Worm (Caenorhabditis elegans) whole organism, L2 larva: Measurements from ENCODE around the gene ddn-1.

Source experiments
- F13H6.1 ChIP-seq: sonication (generic microtip); optimal IDR thresholded peaks from 2 replicates; lab custom pipeline; 2016; ENCODE audit warnings: missing genetic modification characterization, missing compliant biosample characterization
- R02D3.7 ChIP-seq: fragments of 150-350 bp; optimal IDR thresholded peaks from 2 replicates; lab custom pipeline; 2014; ENCODE audit warnings: missing biosample characterization, missing genetic modification characterization
- Y55F3AM.14 ChIP-seq: fragments of 200-800 bp; sonication (Bioruptor generic); optimal IDR thresholded peaks from 2 replicates; lab custom pipeline; 2018; ENCODE audit warnings: mild to moderate bottlenecking, missing genetic modification characterization, missing compliant biosample characterization
- ZK546.5 ChIP-seq: sonication (generic microtip); optimal IDR thresholded peaks from 2 replicates; lab custom pipeline; 2017; ENCODE audit warnings: missing biosample characterization, missing genetic modification characterization
- ama-1 ChIP-seq: fragments of 150-350 bp; optimal IDR thresholded peaks from 2 replicates; lab custom pipeline; 2018; ENCODE audit warnings: inconsistent platforms
- blmp-1 ChIP-seq: sonication (generic microtip); optimal IDR thresholded peaks from 2 replicates; lab custom pipeline; 2017; ENCODE audit warnings: missing genetic modification characterization, mild to moderate bottlenecking, missing compliant biosample characterization, antibody characterized with exemption, moderate library complexity; ENCODE audit not compliant: insufficient read depth
- ceh-16 ChIP-seq: fragments of 150-350 bp; optimal IDR thresholded peaks from 2 replicates; lab custom pipeline; 2014; ENCODE audit warnings: missing biosample characterization, missing genetic modification characterization
- ceh-82 ChIP-seq: fragments of 150-350 bp; optimal IDR thresholded peaks from 2 replicates; lab custom pipeline; 2014; ENCODE audit warnings: missing biosample characterization, missing genetic modification characterization
- dmd-4 ChIP-seq: sonication (generic microtip); optimal IDR thresholded peaks from 2 replicates; lab custom pipeline; 2017; ENCODE audit warnings: missing biosample characterization, missing genetic modification characterization
- elt-1 ChIP-seq: fragments of 150-350 bp; optimal IDR thresholded peaks from 2 replicates; lab custom pipeline; 2014; ENCODE audit warnings: missing biosample characterization, missing genetic modification characterization
- elt-3 ChIP-seq: sonication (generic microtip); optimal IDR thresholded peaks from 2 replicates; lab custom pipeline; 2017; ENCODE audit warnings: missing biosample characterization, missing genetic modification characterization
- fos-1 ChIP-seq: fragments of 150-350 bp; optimal IDR thresholded peaks from 2 replicates; lab custom pipeline; 2014; ENCODE audit warnings: missing biosample characterization, missing genetic modification characterization
- gmeb-1 ChIP-seq: fragments of 150-350 bp; optimal IDR thresholded peaks from 2 replicates; lab custom pipeline; 2014; ENCODE audit warnings: missing biosample characterization, missing genetic modification characterization
- lin-13 ChIP-seq: fragments of 150-350 bp; optimal IDR thresholded peaks from 2 replicates; lab custom pipeline; 2014; ENCODE audit warnings: missing biosample characterization, missing genetic modification reagents, missing genetic modification characterization
- mab-5 ChIP-seq: fragments of 150-350 bp; optimal IDR thresholded peaks from 2 replicates; lab custom pipeline; 2014; ENCODE audit warnings: missing biosample characterization, missing genetic modification characterization
- mbf-1 ChIP-seq: sonication (generic microtip); optimal IDR thresholded peaks from 2 replicates; lab custom pipeline; 2017; ENCODE audit warnings: missing biosample characterization, missing genetic modification characterization
- mdl-1 ChIP-seq, 2 experiments: fragments of 150-350 bp in 1 of 2; sonication (generic microtip) in 1 of 2; optimal IDR thresholded peaks; 2 replicates each; lab custom pipeline; 2017; ENCODE audit warnings: missing biosample characterization in 2 of 2, missing genetic modification characterization in 2 of 2
- nhr-10 ChIP-seq: sonication (generic microtip); optimal IDR thresholded peaks from 2 replicates; lab custom pipeline; 2017; ENCODE audit warnings: missing biosample characterization, missing genetic modification characterization
- nhr-12 ChIP-seq: fragments of 150-350 bp; optimal IDR thresholded peaks from 2 replicates; lab custom pipeline; 2014; ENCODE audit warnings: missing biosample characterization, missing genetic modification characterization
- nhr-129 ChIP-seq: fragments of 150-350 bp; optimal IDR thresholded peaks from 2 replicates; lab custom pipeline; 2014; ENCODE audit warnings: missing biosample characterization, missing genetic modification characterization
- nhr-237 ChIP-seq: fragments of 150-350 bp; optimal IDR thresholded peaks from 2 replicates; lab custom pipeline; 2014; ENCODE audit warnings: missing biosample characterization, missing genetic modification characterization
- nhr-25 ChIP-seq: fragments of 150-350 bp; sonication (generic microtip); optimal IDR thresholded peaks from 3 replicates; lab custom pipeline; 2014; ENCODE audit warnings: missing biosample characterization, missing genetic modification characterization
- nhr-6 ChIP-seq: fragments of 150-350 bp; optimal IDR thresholded peaks from 2 replicates; lab custom pipeline; 2014; ENCODE audit warnings: missing biosample characterization, missing genetic modification characterization
- nhr-77 ChIP-seq: fragments of 150-350 bp; optimal IDR thresholded peaks from 2 replicates; lab custom pipeline; 2014; ENCODE audit warnings: missing biosample characterization, missing genetic modification characterization
- peb-1 ChIP-seq: fragments of 150-350 bp; optimal IDR thresholded peaks from 2 replicates; lab custom pipeline; 2014; ENCODE audit warnings: missing biosample characterization, missing genetic modification characterization
- skn-1 ChIP-seq: sonication (generic microtip); optimal IDR thresholded peaks from 2 replicates; lab custom pipeline; 2017; ENCODE audit warnings: missing biosample characterization, missing genetic modification characterization
- sma-3 ChIP-seq: sonication (generic microtip); optimal IDR thresholded peaks from 2 replicates; lab custom pipeline; 2016; ENCODE audit warnings: missing genetic modification reagents, missing genetic modification characterization, missing compliant biosample characterization
- sma-9 ChIP-seq, 2 experiments: fragments of 150-350 bp in 1 of 2; sonication (generic microtip) in 1 of 2; optimal IDR thresholded peaks; 2 replicates each; lab custom pipeline; 2014 to 2016; ENCODE audit warnings: missing genetic modification characterization in 2 of 2, mild to moderate bottlenecking in 1 of 2, missing biosample characterization in 1 of 2, missing compliant biosample characterization in 1 of 2, missing genetic modification reagents in 1 of 2, moderate library complexity in 1 of 2
- unc-55 ChIP-seq: fragments of 150-350 bp; sonication (generic microtip); optimal IDR thresholded peaks from 3 replicates; lab custom pipeline; 2014; ENCODE audit warnings: missing biosample characterization, missing genetic modification reagents, missing genetic modification characterization
- unc-62 ChIP-seq: fragments of 150-350 bp; optimal IDR thresholded peaks from 2 replicates; lab custom pipeline; 2014; ENCODE audit warnings: missing biosample characterization, missing genetic modification reagents, missing genetic modification characterization
- zag-1 ChIP-seq: fragments of 150-350 bp; optimal IDR thresholded peaks from 2 replicates; lab custom pipeline; 2014; ENCODE audit warnings: missing biosample characterization, missing genetic modification characterization
- ztf-1 ChIP-seq: fragments of 200-800 bp; sonication (Bioruptor generic); conservative IDR thresholded peaks from 2 replicates; pipeline ENCODE4 v1.3.6; 2022; ENCODE audit warnings: missing genetic modification characterization, missing compliant biosample characterization
- ztf-11 ChIP-seq: sonication (generic microtip); optimal IDR thresholded peaks from 2 replicates; lab custom pipeline; 2017; ENCODE audit warnings: missing biosample characterization, missing genetic modification characterization
- ztf-4 ChIP-seq: fragments of 150-350 bp; optimal IDR thresholded peaks from 2 replicates; lab custom pipeline; 2014; ENCODE audit warnings: missing biosample characterization, missing genetic modification characterization

The ddn-1 gene

ce11 chrV:8753395-8753794 is 6.9 kb downstream of the ddn-1 start, which contains the start of gene B0507.5:
Gene B0507.5 (plus strand): TSS chrV:8753695.
- TF ChIP-seq ama-1 (lab: Kevin White, UChicago), result no peak
- no peak for TF ChIP-seq ztf-11
- no peak for TF ChIP-seq ztf-1 (GFP tag; lab: Robert Waterston, UW)
- TF ChIP-seq ceh-82 (tag; lab: Kevin White, UChicago), result no peak
- no peak for TF ChIP-seq Y55F3AM.14 (GFP tag; lab: Kevin White, UChicago)
- TF ChIP-seq nhr-129, result no peak
- TF ChIP-seq nhr-12 (tag; lab: Kevin White, UChicago), result no peak
- no peak for TF ChIP-seq peb-1
- TF ChIP-seq mdl-1 (tag; optimal IDR thresholded peaks at IDR 0.05; lab: Kevin White, UChicago), result no peak
- TF ChIP-seq gmeb-1 (tag; lab: Kevin White, UChicago), result no peak
- TF ChIP-seq ceh-16 (tag; lab: Kevin White, UChicago), result no peak
- no peak for TF ChIP-seq dmd-4
- no peak for TF ChIP-seq nhr-6 (tag; lab: Kevin White, UChicago)
- no peak for TF ChIP-seq unc-55
- TF ChIP-seq mbf-1 (tag; lab: Kevin White, UChicago), result no peak
- no peak for TF ChIP-seq nhr-10 (tag; lab: Kevin White, UChicago)
- TF ChIP-seq ZK546.5 (tag; lab: Kevin White, UChicago), result no peak
- TF ChIP-seq ztf-4 (tag; lab: Kevin White, UChicago), result no peak
- TF ChIP-seq elt-1, result no peak
- TF ChIP-seq elt-3 (tag; lab: Kevin White, UChicago), result no peak

- no peak for TF ChIP-seq nhr-77 (tag; lab: Kevin White, UChicago)
Measured at ce11 chrV:8745858-8746257, 14.5 kb downstream of the ddn-1 start, which contains the start of gene B0507.6. Gene B0507.6 (plus strand): TSS chrV:8746158.

- TF ChIP-seq skn-1 (tag; lab: Kevin White, UChicago) (no peak), sma-3 (GFP tag; lab: Kevin White, UChicago) (no peak), lin-13 (GFP tag; lab: Kevin White, UChicago) (no peak), R02D3.7 (tag; lab: Kevin White, UChicago) (no peak), ztf-1 (GFP tag; lab: Robert Waterston, UW) (no peak), unc-62 (GFP tag; lab: Kevin White, UChicago) (no peak), gmeb-1 (tag; lab: Kevin White, UChicago) (no peak), nhr-6 (tag; lab: Kevin White, UChicago) (no peak), mab-5 (tag; lab: Kevin White, UChicago) (no peak), F13H6.1 (tag; lab: Kevin White, UChicago) (no peak), sma-9 (GFP tag; optimal IDR thresholded peaks at IDR 0.05; lab: Kevin White, UChicago) (no peak), sma-9 (tag; optimal IDR thresholded peaks at IDR 0.05; lab: Kevin White, UChicago) (no peak), nhr-25 (no peak)
Measured at ce11 chrV:8739136-8739535, 21.2 kb downstream of the ddn-1 start, which contains the start of gene ZC196.2. Gene ZC196.2 (plus strand): TSS chrV:8739436.

ce11 chrV:8736369-8736768 is 23.9 kb downstream of the ddn-1 start, which contains the start of gene ZC196.3:
Gene ZC196.3 (plus strand): TSS chrV:8736669.
- TF ChIP-seq lin-13 (GFP tag; lab: Kevin White, UChicago) (no peak), nhr-237 (tag; lab: Kevin White, UChicago) (no peak), ZK546.5 (tag; lab: Kevin White, UChicago) (no peak), sma-3 (GFP tag; lab: Kevin White, UChicago) (no peak), sma-9 (GFP tag; optimal IDR thresholded peaks at IDR 0.05; lab: Kevin White, UChicago) (no peak), sma-9 (tag; optimal IDR thresholded peaks at IDR 0.05; lab: Kevin White, UChicago) (no peak), zag-1 (no peak), nhr-10 (tag; lab: Kevin White, UChicago) (no peak)

ce11 chrV:8732934-8733333 is 27.4 kb downstream of the ddn-1 start, which contains the start of gene ZC196.4:
Gene ZC196.4 (plus strand): TSS chrV:8733106.
- no peak for TF ChIP-seq ama-1 (lab: Kevin White, UChicago)
- no peak for TF ChIP-seq zag-1
- TF ChIP-seq nhr-12 (tag; lab: Kevin White, UChicago), result no peak
- TF ChIP-seq mab-5 (tag; lab: Kevin White, UChicago), result no peak
- no peak for TF ChIP-seq blmp-1 (tag; lab: Kevin White, UChicago)
- no peak for TF ChIP-seq nhr-129
- TF ChIP-seq ceh-82 (tag; lab: Kevin White, UChicago), result no peak
- peak; percentile 45 for TF ChIP-seq fos-1 (tag; lab: Kevin White, UChicago)
